Fruit fly (Drosophila melanogaster) whole organism, embryonic: ENCODE results near the gene Nepl3.

Experiments
- Atf6 ChIP-seq: fragments of 200-800 bp; sonication (Bioruptor generic); IDR thresholded peaks from 2 replicates; pipeline ENCODE4 v1.3.6; 2022; ENCODE audit warnings: missing biosample characterization, missing genetic modification characterization
- B-H2 ChIP-seq: fragments of 200-800 bp; sonication (Bioruptor generic); optimal IDR thresholded peaks from 2 replicates; lab custom pipeline; 2018; ENCODE audit warnings: missing biosample characterization, mild to moderate bottlenecking, missing genetic modification characterization
- CG10274 ChIP-seq: fragments of 200-800 bp; sonication (Bioruptor generic); optimal IDR thresholded peaks from 3 replicates; lab custom pipeline; 2017; ENCODE audit warnings: missing biosample characterization, mild to moderate bottlenecking, missing genetic modification characterization
- CG12071 ChIP-seq: fragments of 200-800 bp; sonication (Bioruptor generic); optimal IDR thresholded peaks from 3 replicates; lab custom pipeline; 2018; ENCODE audit warnings: missing biosample characterization, mild to moderate bottlenecking, missing genetic modification characterization
- CG13296 ChIP-seq: fragments of 200-800 bp; sonication (Bioruptor generic); optimal IDR thresholded peaks from 3 replicates; lab custom pipeline; 2018; ENCODE audit warnings: missing biosample characterization, mild to moderate bottlenecking, missing genetic modification characterization
- CG13775 ChIP-seq: fragments of 200-800 bp; sonication (Bioruptor generic); optimal IDR thresholded peaks from 3 replicates; lab custom pipeline; 2017; ENCODE audit warnings: missing biosample characterization, mild to moderate bottlenecking, missing genetic modification characterization
- CG13894 ChIP-seq: fragments of 200-800 bp; sonication (Bioruptor generic); optimal IDR thresholded peaks from 3 replicates; lab custom pipeline; 2018; ENCODE audit warnings: missing biosample characterization, mild to moderate bottlenecking, missing genetic modification characterization, moderate library complexity
- CG2120 ChIP-seq: fragments of 200-800 bp; sonication (Bioruptor generic); optimal IDR thresholded peaks from 3 replicates; lab custom pipeline; 2016; ENCODE audit warnings: missing biosample characterization, missing genetic modification characterization
- CG2199 ChIP-seq: fragments of 200-800 bp; sonication (Bioruptor generic); IDR thresholded peaks from 3 replicates; pipeline ENCODE4 v1.3.6; 2022; ENCODE audit warnings: missing biosample characterization, missing genetic modification characterization
- CG2678 ChIP-seq: fragments of 200-800 bp; sonication (Bioruptor generic); optimal IDR thresholded peaks from 3 replicates; lab custom pipeline; 2019; ENCODE audit warnings: missing biosample characterization, mild to moderate bottlenecking, missing genetic modification characterization, moderate library complexity
- CG30403 ChIP-seq: fragments of 200-800 bp; sonication (Bioruptor generic); optimal IDR thresholded peaks from 3 replicates; lab custom pipeline; 2016; ENCODE audit warnings: missing biosample characterization, missing genetic modification characterization
- CG30431 ChIP-seq: fragments of 200-800 bp; sonication (Bioruptor generic); optimal IDR thresholded peaks from 2 replicates; lab custom pipeline; 2017; ENCODE audit warnings: missing biosample characterization, missing genetic modification characterization
- CG34376 ChIP-seq: fragments of 200-800 bp; sonication (Bioruptor generic); optimal IDR thresholded peaks from 2 replicates; lab custom pipeline; 2018; ENCODE audit warnings: missing biosample characterization, mild to moderate bottlenecking, missing genetic modification characterization
- CG7987 ChIP-seq: fragments of 200-800 bp; sonication (Bioruptor generic); optimal IDR thresholded peaks from 2 replicates; lab custom pipeline; 2018; ENCODE audit warnings: missing biosample characterization, mild to moderate bottlenecking, missing genetic modification characterization, moderate library complexity
- CG8290 ChIP-seq, 3 experiments: fragments of 200-800 bp; sonication (Bioruptor generic); optimal IDR thresholded peaks; 2 replicates each; lab custom pipeline; 2016 to 2019; ENCODE audit warnings: missing biosample characterization in 3 of 3, missing genetic modification characterization in 3 of 3, mild to moderate bottlenecking in 2 of 3, moderate library complexity in 1 of 3
- CTCF ChIP-seq: fragments of 200-800 bp; sonication (Bioruptor generic); optimal IDR thresholded peaks from 2 replicates; lab custom pipeline; 2017; ENCODE audit warnings: missing biosample characterization, mild to moderate bottlenecking, missing genetic modification characterization, moderate library complexity
- CrebB ChIP-seq: fragments of 200-800 bp; sonication (Bioruptor generic); optimal IDR thresholded peaks from 3 replicates; lab custom pipeline; 2018; ENCODE audit warnings: missing biosample characterization, mild to moderate bottlenecking, missing genetic modification characterization
- D19A ChIP-seq: fragments of 200-800 bp; optimal IDR thresholded peaks from 3 replicates; lab custom pipeline; 2019; ENCODE audit warnings: missing biosample characterization, mild to moderate bottlenecking, missing genetic modification characterization, moderate library complexity
- Fer1 ChIP-seq: fragments of 200-800 bp; sonication (Bioruptor generic); optimal IDR thresholded peaks from 2 replicates; lab custom pipeline; 2017; ENCODE audit warnings: missing biosample characterization, mild to moderate bottlenecking, missing genetic modification characterization
- HLH3B ChIP-seq: fragments of 200-800 bp; sonication (Bioruptor generic); IDR thresholded peaks from 2 replicates; pipeline ENCODE4 v1.3.6; 2022; ENCODE audit warnings: missing biosample characterization, missing genetic modification characterization
- Hand ChIP-seq: fragments of 200-800 bp; sonication (Bioruptor generic); optimal IDR thresholded peaks from 2 replicates; lab custom pipeline; 2017; ENCODE audit warnings: mild to moderate bottlenecking, missing biosample characterization, missing genetic modification reagents, missing genetic modification characterization
- HmgZ ChIP-seq: fragments of 200-800 bp; sonication (Bioruptor generic); optimal IDR thresholded peaks from 2 replicates; lab custom pipeline; 2018; ENCODE audit warnings: missing biosample characterization, mild to moderate bottlenecking, missing genetic modification characterization
- Hmr ChIP-seq: fragments of 200-800 bp; sonication (Bioruptor generic); optimal IDR thresholded peaks from 3 replicates; lab custom pipeline; 2017; ENCODE audit warnings: mild to moderate bottlenecking, missing biosample characterization, missing genetic modification reagents, missing genetic modification characterization
- Meics ChIP-seq: fragments of 200-800 bp; sonication (Bioruptor generic); optimal IDR thresholded peaks from 2 replicates; lab custom pipeline; 2017; ENCODE audit warnings: missing biosample characterization, mild to moderate bottlenecking, missing genetic modification characterization
- Nf-YC ChIP-seq: fragments of 200-800 bp; optimal IDR thresholded peaks from 3 replicates; lab custom pipeline; 2019; ENCODE audit warnings: missing biosample characterization, mild to moderate bottlenecking, missing genetic modification characterization, moderate library complexity
- Opbp ChIP-seq: fragments of 200-800 bp; sonication (Bioruptor generic); IDR thresholded peaks from 3 replicates; pipeline ENCODE4 v1.3.6; 2022; ENCODE audit warnings: missing biosample characterization, missing genetic modification characterization; ENCODE audit not compliant: partially characterized antibody
- PHDP ChIP-seq: fragments of 200-800 bp; sonication (Bioruptor generic); optimal IDR thresholded peaks from 3 replicates; lab custom pipeline; 2018; ENCODE audit warnings: missing biosample characterization, mild to moderate bottlenecking, missing genetic modification characterization, moderate library complexity
- Side ChIP-seq: fragments of 200-800 bp; sonication (Bioruptor generic); optimal IDR thresholded peaks from 2 replicates; lab custom pipeline; 2016; ENCODE audit warnings: missing biosample characterization, missing genetic modification characterization
- Sry-β ChIP-seq: fragments of 200-800 bp; sonication (Bioruptor generic); optimal IDR thresholded peaks from 2 replicates; lab custom pipeline; 2018; ENCODE audit warnings: missing biosample characterization, mild to moderate bottlenecking, missing genetic modification characterization, moderate library complexity
- abd-A ChIP-seq: fragments of 200-800 bp; sonication (Bioruptor generic); optimal IDR thresholded peaks from 3 replicates; lab custom pipeline; 2019; ENCODE audit warnings: missing biosample characterization, mild to moderate bottlenecking, missing genetic modification characterization, moderate library complexity
- chinmo ChIP-seq: fragments of 200-800 bp; sonication (Bioruptor generic); IDR thresholded peaks from 4 replicates; pipeline ENCODE4 v1.3.6; 2022; ENCODE audit warnings: missing biosample characterization, missing genetic modification characterization; ENCODE audit not compliant: partially characterized antibody
- cwo ChIP-seq: fragments of 200-800 bp; sonication (Bioruptor generic); optimal IDR thresholded peaks from 3 replicates; lab custom pipeline; 2017; ENCODE audit warnings: missing biosample characterization, missing genetic modification characterization, mild to moderate bottlenecking, moderate library complexity, missing genetic modification reagents
- esg ChIP-seq: fragments of 200-800 bp; sonication (Bioruptor generic); conservative IDR thresholded peaks from 2 replicates; pipeline ENCODE4 v1.3.6; 2022; ENCODE audit warnings: missing biosample characterization, missing genetic modification characterization
- exex ChIP-seq: fragments of 200-800 bp; sonication (Bioruptor generic); optimal IDR thresholded peaks from 4 replicates; lab custom pipeline; 2018; ENCODE audit warnings: missing biosample characterization, mild to moderate bottlenecking, missing genetic modification characterization, moderate library complexity
- grn ChIP-seq: fragments of 200-800 bp; sonication (Bioruptor generic); optimal IDR thresholded peaks from 3 replicates; lab custom pipeline; 2017; ENCODE audit warnings: missing biosample characterization, missing genetic modification characterization
- gro ChIP-seq: fragments of 200-800 bp; sonication (Bioruptor generic); optimal IDR thresholded peaks from 2 replicates; lab custom pipeline; 2016; ENCODE audit warnings: missing biosample characterization, missing genetic modification characterization
- ind ChIP-seq: fragments of 200-800 bp; sonication (Bioruptor generic); optimal IDR thresholded peaks from 3 replicates; lab custom pipeline; 2016; ENCODE audit warnings: missing biosample characterization, missing genetic modification characterization
- jigr1 ChIP-seq: fragments of 200-800 bp; sonication (Bioruptor generic); IDR thresholded peaks from 3 replicates; pipeline ENCODE4 v1.3.6; 2022; ENCODE audit warnings: missing biosample characterization, missing genetic modification characterization
- lab ChIP-seq: fragments of 200-800 bp; sonication (Bioruptor generic); optimal IDR thresholded peaks from 3 replicates; lab custom pipeline; 2017; ENCODE audit warnings: missing biosample characterization, missing genetic modification characterization, mild to moderate bottlenecking, moderate library complexity, missing genetic modification reagents
- lbe ChIP-seq: fragments of 200-800 bp; sonication (Bioruptor generic); optimal IDR thresholded peaks from 2 replicates; lab custom pipeline; 2016; ENCODE audit warnings: missing biosample characterization, mild to moderate bottlenecking, missing genetic modification characterization
- mirr ChIP-seq: fragments of 200-800 bp; sonication (Bioruptor generic); optimal IDR thresholded peaks from 3 replicates; lab custom pipeline; 2018; ENCODE audit warnings: missing biosample characterization, mild to moderate bottlenecking, missing genetic modification characterization
- oc ChIP-seq: fragments of 200-800 bp; sonication (Bioruptor generic); optimal IDR thresholded peaks from 2 replicates; lab custom pipeline; 2018; ENCODE audit warnings: missing biosample characterization, mild to moderate bottlenecking, missing genetic modification characterization, moderate library complexity
- run ChIP-seq: fragments of 200-800 bp; sonication (Bioruptor generic); optimal IDR thresholded peaks from 3 replicates; lab custom pipeline; 2018; ENCODE audit warnings: missing biosample characterization, mild to moderate bottlenecking, missing genetic modification characterization
- sd ChIP-seq: fragments of 200-800 bp; sonication (Bioruptor generic); optimal IDR thresholded peaks from 3 replicates; lab custom pipeline; 2018; ENCODE audit warnings: missing biosample characterization, mild to moderate bottlenecking, missing genetic modification characterization, moderate library complexity
- sens ChIP-seq: fragments of 200-800 bp; sonication (Bioruptor generic); peaks from one replicate; lab custom pipeline; 2016; ENCODE audit warnings: missing biosample characterization, missing genetic modification characterization
- vnd ChIP-seq: fragments of 200-800 bp; sonication (Bioruptor generic); IDR thresholded peaks from 3 replicates; pipeline ENCODE4 v1.3.6; 2022; ENCODE audit warnings: missing biosample characterization, missing genetic modification characterization; ENCODE audit not compliant: partially characterized antibody
- wdn ChIP-seq: fragments of 200-800 bp; sonication (Bioruptor generic); IDR thresholded peaks from 2 replicates; pipeline ENCODE4 v1.3.6; 2022; ENCODE audit warnings: missing biosample characterization, missing genetic modification characterization
- wor ChIP-seq: fragments of 200-800 bp; sonication (Bioruptor generic); IDR thresholded peaks from 2 replicates; pipeline ENCODE4 v1.3.6; 2022; ENCODE audit warnings: missing biosample characterization, missing genetic modification characterization

Gene Nepl3

dm6 chr2L:5096222-5096621, 38.2 kb upstream of the Nepl3 start, which contains the start of gene CG4230 (continued):
- no peak for TF ChIP-seq Side
- no peak for TF ChIP-seq jigr1 (GFP tag; lab: Robert Waterston, UW)
- peak; percentile 87 for TF ChIP-seq Opbp
- no peak for TF ChIP-seq CG13775 (GFP tag; lab: Kevin White, UChicago)
- TF ChIP-seq CG30403 (GFP tag; lab: Kevin White, UChicago), result no peak
- TF ChIP-seq HLH3B (GFP tag; lab: Robert Waterston, UW), result no peak
- TF ChIP-seq CTCF (GFP tag; lab: Kevin White, UChicago), result peak; percentile 54
- no peak for TF ChIP-seq CG13894 (tag; lab: Kevin White, UChicago)
- TF ChIP-seq B-H2 (GFP tag; lab: Kevin White, UChicago), result no peak

dm6 chr2L:5095350-5095962, 37.4 kb upstream of the Nepl3 start:
- peak; percentile 84 for TF ChIP-seq CG34376 (GFP tag; lab: Kevin White, UChicago)
- peak; percentile 17 for TF ChIP-seq oc (tag; lab: Kevin White, UChicago)
- TF ChIP-seq wdn (GFP tag; lab: Robert Waterston, UW), result no peak
- TF ChIP-seq lab, result peak; percentile 14
- TF ChIP-seq CG12071 (GFP tag; lab: Kevin White, UChicago), result peak; percentile 10
- TF ChIP-seq Meics (GFP tag; lab: Kevin White, UChicago), result peak; percentile 12
- peak; percentile 51 for TF ChIP-seq CG2678 (tag; lab: Kevin White, UChicago)
- TF ChIP-seq Fer1 (GFP tag; lab: Kevin White, UChicago), result peak; percentile 24
- no peak for TF ChIP-seq ind (GFP tag; lab: Kevin White, UChicago)
- TF ChIP-seq CG10274 (GFP tag; lab: Kevin White, UChicago), result no peak
- TF ChIP-seq PHDP (tag; lab: Kevin White, UChicago), result peak; percentile 23
- TF ChIP-seq B-H2 (GFP tag; lab: Kevin White, UChicago), result peak; percentile 13
- TF ChIP-seq CG13296, result peak; percentile 59
- 0 out of 2 replicates have a peak, but pooled peaks have one; percentile 22 for TF ChIP-seq Atf6 (GFP tag; lab: Robert Waterston, UW)
- no peak for TF ChIP-seq Sry-β
- peak; percentile 76 for TF ChIP-seq exex (tag; lab: Kevin White, UChicago)
- TF ChIP-seq HmgZ (tag; lab: Kevin White, UChicago), result peak; percentile 2
- peak; percentile 69 for TF ChIP-seq sd (tag; lab: Kevin White, UChicago)
- TF ChIP-seq esg (GFP tag; lab: Robert Waterston, UW), result no peak
- peak; percentile 5 for TF ChIP-seq D19A
- no peak for TF ChIP-seq CG2120 (GFP tag; lab: Kevin White, UChicago)
- peak; percentile 71 for TF ChIP-seq cwo (GFP tag; lab: Kevin White, UChicago)
- TF ChIP-seq CG30431 (GFP tag; lab: Kevin White, UChicago), result no peak
- TF ChIP-seq CrebB (tag; lab: Kevin White, UChicago), result peak; percentile 6
- TF ChIP-seq Hand (GFP tag; lab: Kevin White, UChicago), result peak; percentile 5
- peak; percentile 91; the same call in 3 of the 4 replicates for TF ChIP-seq chinmo
- peak; percentile 38 for TF ChIP-seq abd-A (tag; lab: Kevin White, UChicago)
- TF ChIP-seq run, result peak; percentile 70
- peak; percentile 8 for TF ChIP-seq lbe (GFP tag; lab: Kevin White, UChicago)
- no peak for TF ChIP-seq wor (GFP tag; lab: Robert Waterston, UW)
- TF ChIP-seq vnd (GFP tag; lab: Robert Waterston, UW), result no peak
- TF ChIP-seq sens (GFP tag; lab: Kevin White, UChicago), result peak; percentile 75
- peak; percentile 26 for TF ChIP-seq Hmr (GFP tag; lab: Kevin White, UChicago)
- no peak for TF ChIP-seq CG8290 (GFP tag; optimal IDR thresholded peaks at IDR 0.05; lab: Kevin White, UChicago)
- peak in 1 of 2 experiments; percentile 46 for TF ChIP-seq CG8290 (tag; optimal IDR thresholded peaks at IDR 0.05; lab: Kevin White, UChicago)
- peak; percentile 65 for TF ChIP-seq mirr (GFP tag; lab: Kevin White, UChicago)
- TF ChIP-seq CG2199 (GFP tag; lab: Robert Waterston, UW), result 0 out of 3 replicates have a peak, but pooled peaks have one; percentile 14
- TF ChIP-seq Nf-YC (tag; lab: Kevin White, UChicago), result peak; percentile 8
- TF ChIP-seq CG7987, result peak; percentile 21
- peak; percentile 38 for TF ChIP-seq grn
- peak; percentile 26 for TF ChIP-seq gro (GFP tag; lab: Kevin White, UChicago)
